Worm (Caenorhabditis elegans): ENCODE results near the gene ZK666.8.

The ZK666.8 gene

DNA sequence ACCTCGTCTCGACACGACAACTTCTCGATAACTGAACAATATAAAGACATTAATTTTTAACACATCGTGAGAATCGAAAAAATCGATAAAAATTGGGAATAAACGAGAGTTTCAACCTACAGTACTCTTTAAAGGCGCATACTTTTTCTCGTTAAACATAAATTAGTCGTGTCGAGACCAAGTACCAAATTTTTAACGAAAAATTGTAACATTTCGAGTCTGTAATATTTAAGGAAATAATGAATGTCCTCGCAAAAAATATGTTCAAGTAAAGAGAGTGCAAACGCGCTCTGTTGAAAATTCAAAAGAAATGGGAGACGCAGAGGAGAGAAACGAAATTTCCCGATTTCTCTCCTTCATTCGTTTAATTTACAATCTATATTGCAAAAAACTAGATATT is 42.6 kb downstream of the ZK666.8 start (continued):
- TF ChIP-seq bed-2 (GFP tag; IDR thresholded peaks at IDR 0.05) (no peak), F37B4.10 (GFP tag; IDR thresholded peaks at IDR 0.05) (no peak)

DNA sequence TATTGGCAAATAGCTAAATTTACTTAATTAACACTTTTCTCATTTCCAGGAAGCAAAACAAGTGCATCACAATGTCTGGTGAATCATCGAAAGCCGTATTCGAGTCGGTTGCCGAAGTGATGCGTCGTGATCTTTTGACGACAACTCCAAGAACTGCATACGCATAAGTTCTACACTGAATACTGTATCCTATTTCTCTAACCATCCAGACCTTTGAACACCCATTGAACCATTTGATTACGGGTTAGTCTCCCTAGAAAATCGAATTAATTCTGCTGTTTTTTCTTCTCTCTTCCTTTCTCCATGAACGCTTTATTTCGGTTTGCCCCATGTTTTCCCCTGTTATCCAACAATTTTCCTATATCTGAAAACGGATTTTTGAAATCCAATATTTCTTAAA is 43.2 kb downstream of the ZK666.8 start, which contains the start of gene lin-56:
Gene lin-56 (plus strand): TSS at position 301 of the 400 bp plus-strand sequence.
- TF ChIP-seq let-526 (GFP tag; IDR thresholded peaks at IDR 0.05) (peak; percentile 63; the same call in 1 of the 2 replicates), rpc-1 (optimal IDR thresholded peaks at IDR 0.05) (no peak), rpc-1 (tag; optimal IDR thresholded peaks at IDR 0.05) (no peak), nfyb-1 (GFP tag; IDR thresholded peaks at IDR 0.05) (0 out of 2 replicates have a peak, but pooled peaks have one; percentile 16), F57A8.1 (GFP tag; optimal IDR thresholded peaks at IDR 0.05) (no peak)

- TF ChIP-seq lin-40 (tag; optimal IDR thresholded peaks at IDR 0.05) (peak; percentile 50), egl-18 (GFP tag; IDR thresholded peaks at IDR 0.05) (no peak), nfya-1 (tag; optimal IDR thresholded peaks at IDR 0.05; ENCODE audit: borderline replicate concordance, insufficient read depth) (no peak), nfyb-1 (GFP tag; IDR thresholded peaks at IDR 0.05) (no peak), mxl-1 (tag; optimal IDR thresholded peaks at IDR 0.05) (no peak), K12H6.12 (tag; optimal IDR thresholded peaks at IDR 0.05) (peak; percentile 7), nhr-120 (GFP tag; IDR thresholded peaks at IDR 0.05) (no peak), ekl-4 (GFP tag; IDR thresholded peaks at IDR 0.05) (no peak), ets-4 (GFP tag; optimal IDR thresholded peaks at IDR 0.05) (peak; percentile 23), nhr-179 (tag; optimal IDR thresholded peaks at IDR 0.05) (no peak), athp-1 (tag; optimal IDR thresholded peaks at IDR 0.05) (no peak), attf-5 (GFP tag; optimal IDR thresholded peaks at IDR 0.05) (peak; percentile 45), dox-1 (GFP tag; IDR thresholded peaks at IDR 0.05) (peak; percentile 24; the same call in 1 of the 2 replicates), ztf-18 (tag; optimal IDR thresholded peaks at IDR 0.05) (no peak), lir-1 (GFP tag; conservative IDR thresholded peaks at IDR 0.05) (no peak), C06A6.2 (GFP tag; conservative IDR thresholded peaks at IDR 0.05) (0 out of 2 replicates have a peak, but pooled peaks have one; percentile 11), ztf-22 (GFP tag; optimal IDR thresholded peaks at IDR 0.05) (peak; percentile 80), Y53G8AR.9 (GFP tag; conservative IDR thresholded peaks at IDR 0.05) (0 out of 2 replicates have a peak, but pooled peaks have one; percentile 55), F49E8.2 (tag; optimal IDR thresholded peaks at IDR 0.05; ENCODE audit: insufficient read depth) (peak; percentile 13), lsy-27 (tag; optimal IDR thresholded peaks at IDR 0.05; ENCODE audit: borderline replicate concordance, insufficient read depth) (no peak), ceh-58 (GFP tag; IDR thresholded peaks at IDR 0.05) (no peak), egl-44 (GFP tag; IDR thresholded peaks at IDR 0.05) (no peak), nhr-80 (tag; optimal IDR thresholded peaks at IDR 0.05) (peak; percentile 90), Y67H2A.10 (GFP tag; conservative IDR thresholded peaks at IDR 0.05) (no peak), T07F8.4 (tag; optimal IDR thresholded peaks at IDR 0.05) (no peak), T26A5.8 (tag; optimal IDR thresholded peaks at IDR 0.05) (no peak), let-607 (tag; optimal IDR thresholded peaks at IDR 0.05) (peak in 1 of 2 experiments; percentile 35), atf-7 (tag; optimal IDR thresholded peaks at IDR 0.05) (peak; percentile 78), aptf-2 (GFP tag; conservative IDR thresholded peaks at IDR 0.05) (no peak), madf-3 (GFP tag; IDR thresholded peaks at IDR 0.05) (no peak), ztf-26 (tag; optimal IDR thresholded peaks at IDR 0.05) (peak; percentile 43), ztf-25 (GFP tag; IDR thresholded peaks at IDR 0.05) (no peak), pha-4 (tag; optimal IDR thresholded peaks at IDR 0.05) (no peak), F23B12.7 (tag; optimal IDR thresholded peaks at IDR 0.05; ENCODE audit: insufficient read depth) (no peak), mes-4 (tag; optimal IDR thresholded peaks at IDR 0.05) (no peak), attf-3 (GFP tag; conservative IDR thresholded peaks at IDR 0.05) (no peak), Y56A3A.18 (GFP tag; IDR thresholded peaks at IDR 0.05) (no peak)
Measured at ce11 chrII:10447348-10448316, 45.3 kb downstream of the ZK666.8 start, which contains the start of gene ZK673.2. ZK673.2 (plus strand) TSS chrII:10448266.
